Worm (Caenorhabditis elegans) whole organism, L4 larva: ENCODE measurements around the gene stau-1.

Experiments used
- D1046.2 ChIP-seq: fragments of 200-800 bp; sonication (Bioruptor generic); IDR thresholded peaks from 2 replicates; pipeline ENCODE4 v1.3.6; 2022; ENCODE audit warnings: missing genetic modification characterization, missing compliant biosample characterization
- F10B5.3 ChIP-seq: sonication (generic microtip); optimal IDR thresholded peaks from 2 replicates; lab custom pipeline; 2016; ENCODE audit warnings: mild to moderate bottlenecking, missing genetic modification characterization, missing compliant biosample characterization
- F26F4.8 ChIP-seq: fragments of 200-800 bp; sonication (Bioruptor generic); conservative IDR thresholded peaks from 2 replicates; pipeline ENCODE4 v1.3.6; 2022; ENCODE audit warnings: missing genetic modification characterization, missing compliant biosample characterization
- R02D3.7 ChIP-seq: fragments of 150-350 bp; sonication (generic microtip); optimal IDR thresholded peaks from 3 replicates; lab custom pipeline; 2014; ENCODE audit warnings: missing biosample characterization, missing genetic modification characterization
- Y105C5A.15 ChIP-seq: fragments of 200-800 bp; sonication (Bioruptor generic); IDR thresholded peaks from 2 replicates; pipeline ENCODE4 v1.3.6; 2022; ENCODE audit warnings: missing genetic modification characterization, missing compliant biosample characterization
- ZK337.2 ChIP-seq: fragments of 200-800 bp; sonication (Bioruptor generic); IDR thresholded peaks from 2 replicates; pipeline ENCODE4 v1.3.6; 2022; ENCODE audit warnings: missing genetic modification reagents, missing genetic modification characterization, missing compliant biosample characterization
- ZK546.5 ChIP-seq, 2 experiments: sonication (generic microtip); optimal IDR thresholded peaks; 2 replicates each; lab custom pipeline; 2017; ENCODE audit warnings: missing biosample characterization in 2 of 2, missing genetic modification characterization in 2 of 2
- aha-1 ChIP-seq: fragments of 150-350 bp; peaks from one replicate; lab custom pipeline; 2014; ENCODE audit warnings: missing biosample characterization, missing genetic modification characterization
- ama-1 ChIP-seq: fragments of 150-350 bp; optimal IDR thresholded peaks from 2 replicates; lab custom pipeline; 2014; ENCODE audit warnings: inconsistent platforms, mixed read lengths
- ceh-28 ChIP-seq: fragments of 150-350 bp; optimal IDR thresholded peaks from 2 replicates; lab custom pipeline; 2014; ENCODE audit warnings: missing biosample characterization, missing genetic modification reagents, missing genetic modification characterization
- ceh-62 ChIP-seq: sonication (generic microtip); optimal IDR thresholded peaks from 2 replicates; lab custom pipeline; 2017; ENCODE audit warnings: missing biosample characterization, missing genetic modification characterization
- ceh-82 ChIP-seq: sonication (generic microtip); optimal IDR thresholded peaks from 2 replicates; lab custom pipeline; 2017; ENCODE audit warnings: missing biosample characterization, missing genetic modification characterization
- ces-1 ChIP-seq: fragments of 150-350 bp; sonication (generic microtip); optimal IDR thresholded peaks from 4 replicates; lab custom pipeline; 2014; ENCODE audit warnings: missing biosample characterization, missing genetic modification reagents, missing genetic modification characterization
- daf-16 ChIP-seq, 3 experiments: sonication (generic microtip); optimal IDR thresholded peaks; 2 replicates each; lab custom pipeline; 2016 to 2017; ENCODE audit warnings: missing genetic modification characterization in 3 of 3, missing genetic modification reagents in 3 of 3, mild to moderate bottlenecking in 2 of 3, missing compliant biosample characterization in 2 of 3, missing biosample characterization in 1 of 3, moderate library complexity in 1 of 3
- daf-8 ChIP-seq: fragments of 200-800 bp; sonication (Bioruptor generic); IDR thresholded peaks from 2 replicates; pipeline ENCODE4 v1.3.6; 2022; ENCODE audit warnings: missing genetic modification characterization, missing compliant biosample characterization
- dmd-9 ChIP-seq: fragments of 200-800 bp; sonication (Bioruptor generic); IDR thresholded peaks from 2 replicates; pipeline ENCODE4 v1.3.6; 2022; ENCODE audit warnings: missing genetic modification reagents, missing genetic modification characterization, missing compliant biosample characterization
- dve-1 ChIP-seq: sonication (generic microtip); optimal IDR thresholded peaks from 2 replicates; lab custom pipeline; 2017; ENCODE audit warnings: antibody characterized with exemption, mild to moderate bottlenecking, missing genetic modification characterization, missing compliant biosample characterization; ENCODE audit not compliant: insufficient read depth
- fos-1 ChIP-seq: fragments of 150-350 bp; optimal IDR thresholded peaks from 2 replicates; lab custom pipeline; 2014; ENCODE audit warnings: missing biosample characterization, missing genetic modification characterization
- hif-1 ChIP-seq, 2 experiments: sonication (generic microtip); optimal IDR thresholded peaks; 2 replicates each; lab custom pipeline; 2016 to 2017; ENCODE audit warnings: missing compliant biosample characterization in 2 of 2, missing genetic modification characterization in 2 of 2, missing genetic modification reagents in 2 of 2, missing genotype in 2 of 2, mild to moderate bottlenecking in 1 of 2
- hmg-1.1 ChIP-seq: fragments of 200-800 bp; sonication (Bioruptor generic); IDR thresholded peaks from 2 replicates; pipeline ENCODE4 v1.3.6; 2022; ENCODE audit warnings: missing genetic modification reagents, missing genetic modification characterization, missing compliant biosample characterization
- lim-7 ChIP-seq: fragments of 200-800 bp; sonication (Bioruptor generic); IDR thresholded peaks from 2 replicates; pipeline ENCODE4 v1.3.6; 2022; ENCODE audit warnings: missing genetic modification characterization, missing compliant biosample characterization
- lin-1 ChIP-seq: fragments of 200-800 bp; sonication (Bioruptor generic); IDR thresholded peaks from 2 replicates; pipeline ENCODE4 v1.3.6; 2022; ENCODE audit warnings: missing genetic modification reagents, missing genetic modification characterization, missing compliant biosample characterization
- lin-15B ChIP-seq: fragments of 150-350 bp; sonication (generic microtip); optimal IDR thresholded peaks from 3 replicates; lab custom pipeline; 2014; ENCODE audit warnings: missing biosample characterization, missing genetic modification characterization
- lin-29 ChIP-seq: fragments of 200-800 bp; sonication (Bioruptor generic); IDR thresholded peaks from 2 replicates; pipeline ENCODE4 v1.3.6; 2022; ENCODE audit warnings: missing genetic modification reagents, missing genetic modification characterization, missing compliant biosample characterization
- lin-38 ChIP-seq: fragments of 200-800 bp; sonication (Bioruptor generic); IDR thresholded peaks from 2 replicates; pipeline ENCODE4 v1.3.6; 2022; ENCODE audit warnings: missing genetic modification reagents, missing genetic modification characterization, missing compliant biosample characterization
- lin-39 ChIP-seq: fragments of 150-350 bp; optimal IDR thresholded peaks from 2 replicates; lab custom pipeline; 2014; ENCODE audit warnings: missing biosample characterization, missing genetic modification reagents, missing genetic modification characterization
- lir-3 ChIP-seq: sonication (generic microtip); optimal IDR thresholded peaks from 2 replicates; lab custom pipeline; 2016; ENCODE audit warnings: mild to moderate bottlenecking, missing genetic modification characterization, missing compliant biosample characterization
- mep-1 ChIP-seq: fragments of 150-350 bp; sonication (generic microtip); optimal IDR thresholded peaks from 3 replicates; lab custom pipeline; 2014; ENCODE audit warnings: missing biosample characterization, missing genetic modification characterization
- mes-2 ChIP-seq: sonication (generic microtip); optimal IDR thresholded peaks from 2 replicates; lab custom pipeline; 2016; ENCODE audit warnings: missing genotype, mild to moderate bottlenecking, missing genetic modification characterization, missing compliant biosample characterization; ENCODE audit not compliant: poor library complexity, severe bottlenecking
- mxl-2 ChIP-seq: fragments of 200-800 bp; sonication (Bioruptor generic); conservative IDR thresholded peaks from 2 replicates; pipeline ENCODE4 v1.3.6; 2022; ENCODE audit warnings: missing genetic modification reagents, missing genetic modification characterization, missing compliant biosample characterization
- nhr-111 ChIP-seq: fragments of 200-800 bp; sonication (Bioruptor generic); optimal IDR thresholded peaks from 2 replicates; lab custom pipeline; 2018; ENCODE audit warnings: mild to moderate bottlenecking, missing genetic modification characterization, missing compliant biosample characterization
- nhr-237 ChIP-seq: sonication (generic microtip); optimal IDR thresholded peaks from 2 replicates; lab custom pipeline; 2017; ENCODE audit warnings: missing biosample characterization, missing genetic modification characterization
- nhr-25 ChIP-seq: sonication (generic microtip); optimal IDR thresholded peaks from 2 replicates; lab custom pipeline; 2017; ENCODE audit warnings: missing genetic modification characterization, mild to moderate bottlenecking, missing compliant biosample characterization, antibody characterized with exemption, moderate library complexity, borderline replicate concordance; ENCODE audit not compliant: insufficient read depth
- nhr-41 ChIP-seq: fragments of 200-800 bp; sonication (Bioruptor generic); IDR thresholded peaks from 2 replicates; pipeline ENCODE4 v1.3.6; 2022; ENCODE audit warnings: missing genetic modification reagents, missing genetic modification characterization, missing compliant biosample characterization
- nhr-76 ChIP-seq: fragments of 150-350 bp; optimal IDR thresholded peaks from 2 replicates; lab custom pipeline; 2014; ENCODE audit warnings: missing biosample characterization, missing genetic modification characterization
- nhr-77 ChIP-seq: fragments of 150-350 bp; optimal IDR thresholded peaks from 2 replicates; lab custom pipeline; 2014; ENCODE audit warnings: missing biosample characterization, missing genetic modification characterization
- pqm-1 ChIP-seq: sonication (generic microtip); optimal IDR thresholded peaks from 2 replicates; lab custom pipeline; 2017; ENCODE audit warnings: missing biosample characterization, missing genetic modification characterization
- rbr-2 ChIP-seq: sonication (generic microtip); optimal IDR thresholded peaks from 2 replicates; lab custom pipeline; 2016; ENCODE audit warnings: missing genotype, missing genetic modification characterization, missing compliant biosample characterization
- saeg-2 ChIP-seq: fragments of 200-800 bp; sonication (Bioruptor generic); IDR thresholded peaks from 2 replicates; pipeline ENCODE4 v1.3.6; 2022; ENCODE audit warnings: missing genetic modification reagents, missing genetic modification characterization, missing compliant biosample characterization
- sdz-12 ChIP-seq: fragments of 200-800 bp; sonication (Bioruptor generic); optimal IDR thresholded peaks from 2 replicates; lab custom pipeline; 2018; ENCODE audit warnings: mild to moderate bottlenecking, missing genetic modification characterization, missing compliant biosample characterization
- set-16 ChIP-seq: fragments of 200-800 bp; sonication (Bioruptor generic); IDR thresholded peaks from 2 replicates; pipeline ENCODE4 v1.3.6; 2022; ENCODE audit warnings: missing genetic modification reagents, missing genetic modification characterization, missing compliant biosample characterization
- snpc-1.2 ChIP-seq: fragments of 200-800 bp; sonication (Bioruptor generic); IDR thresholded peaks from 2 replicates; pipeline ENCODE4 v1.3.6; 2022; ENCODE audit warnings: missing genetic modification reagents, missing genetic modification characterization, missing compliant biosample characterization
- spr-1 ChIP-seq: sonication (generic microtip); optimal IDR thresholded peaks from 2 replicates; lab custom pipeline; 2016; ENCODE audit warnings: mild to moderate bottlenecking, missing genetic modification characterization, missing compliant biosample characterization
- spr-3 ChIP-seq: fragments of 200-800 bp; sonication (Bioruptor generic); optimal IDR thresholded peaks from 2 replicates; lab custom pipeline; 2018; ENCODE audit warnings: mild to moderate bottlenecking, missing genetic modification characterization, missing compliant biosample characterization
- tag-97 ChIP-seq: fragments of 200-800 bp; sonication (Bioruptor generic); IDR thresholded peaks from 2 replicates; pipeline ENCODE4 v1.3.6; 2022; ENCODE audit warnings: missing genetic modification characterization, missing compliant biosample characterization
- tra-1 ChIP-seq: fragments of 200-800 bp; sonication (Bioruptor generic); IDR thresholded peaks from 2 replicates; pipeline ENCODE4 v1.3.6; 2022; ENCODE audit warnings: missing genetic modification reagents, missing genetic modification characterization, missing compliant biosample characterization
- unc-130 ChIP-seq: sonication (generic microtip); optimal IDR thresholded peaks from 2 replicates; lab custom pipeline; 2016; ENCODE audit warnings: missing genetic modification reagents, missing genetic modification characterization, missing compliant biosample characterization
- unc-62 ChIP-seq, 3 experiments: fragments of 150-350 bp in 1 of 3; sonication (generic microtip); optimal IDR thresholded peaks in 2 of 3; peaks in 1 of 3; 1 replicate in 1 of 3; 2 replicates in 2 of 3; lab custom pipeline; 2014 to 2017; ENCODE audit warnings: missing biosample characterization in 3 of 3, missing genetic modification characterization in 3 of 3, missing genetic modification reagents in 3 of 3, missing genotype in 1 of 3
- vab-7 ChIP-seq: fragments of 200-800 bp; sonication (Bioruptor generic); IDR thresholded peaks from 2 replicates; pipeline ENCODE4 v1.3.6; 2022; ENCODE audit warnings: missing genetic modification reagents, missing genetic modification characterization, missing compliant biosample characterization
- zag-1 ChIP-seq: fragments of 150-350 bp; optimal IDR thresholded peaks from 2 replicates; lab custom pipeline; 2014; ENCODE audit warnings: missing biosample characterization, missing genetic modification characterization
- zfp-2 ChIP-seq: sonication (generic microtip); optimal IDR thresholded peaks from 2 replicates; lab custom pipeline; 2016; ENCODE audit warnings: mild to moderate bottlenecking, missing genetic modification characterization, missing compliant biosample characterization
- ztf-7 ChIP-seq: fragments of 150-350 bp; optimal IDR thresholded peaks from 2 replicates; lab custom pipeline; 2014; ENCODE audit warnings: missing biosample characterization, missing genetic modification characterization

stau-1 gene

ce11 chrX:1018586-1018985 is 16.5 kb downstream of the stau-1 start:
- TF ChIP-seq lin-1 (GFP tag; lab: Robert Waterston, UW) (no peak), dve-1 (no peak), F10B5.3 (tag; lab: Kevin White, UChicago) (no peak), tag-97 (GFP tag; lab: Robert Waterston, UW) (no peak), unc-62 (GFP tag; optimal IDR thresholded peaks at IDR 0.05 in 1 of 2; lab: Kevin White, UChicago) (no peak), unc-62 (tag; optimal IDR thresholded peaks at IDR 0.05; lab: Kevin White, UChicago) (no peak), lim-7 (GFP tag; lab: Robert Waterston, UW) (no peak), Y105C5A.15 (GFP tag; lab: Robert Waterston, UW) (no peak), daf-8 (no peak), saeg-2 (no peak), nhr-76 (tag; lab: Kevin White, UChicago) (no peak), mep-1 (peak; percentile 44), ceh-62 (tag; lab: Kevin White, UChicago) (no peak), fos-1 (tag; lab: Kevin White, UChicago) (no peak), lin-39 (tag; lab: Kevin White, UChicago) (no peak), R02D3.7 (no peak), nhr-237 (tag; lab: Kevin White, UChicago) (no peak), ZK546.5 (tag; optimal IDR thresholded peaks at IDR 0.05; lab: Kevin White, UChicago) (no peak), nhr-41 (GFP tag; lab: Robert Waterston, UW) (no peak), lin-15B (tag; lab: Kevin White, UChicago) (no peak), hif-1 (tag; optimal IDR thresholded peaks at IDR 0.05; lab: Kevin White, UChicago) (no peak), vab-7 (no peak), ZK337.2 (GFP tag; lab: Robert Waterston, UW) (no peak), set-16 (GFP tag; lab: Robert Waterston, UW) (peak; percentile 54; the same call in 1 of the 2 replicates), pqm-1 (tag; lab: Kevin White, UChicago) (no peak), rbr-2 (tag; lab: Kevin White, UChicago) (peak; percentile 51), spr-1 (tag; lab: Kevin White, UChicago) (no peak), mxl-2 (no peak), tra-1 (GFP tag; lab: Robert Waterston, UW) (no peak), lin-38 (no peak), daf-16 (GFP tag; optimal IDR thresholded peaks at IDR 0.05; lab: Kevin White, UChicago) (no peak), daf-16 (tag; optimal IDR thresholded peaks at IDR 0.05; lab: Kevin White, UChicago) (no peak), lir-3 (tag; lab: Kevin White, UChicago) (no peak), ama-1 (lab: Kevin White, UChicago) (no peak), nhr-111 (no peak), mes-2 (tag; lab: Kevin White, UChicago) (no peak), ceh-28 (tag; lab: Kevin White, UChicago) (no peak), ces-1 (GFP tag; lab: Kevin White, UChicago) (peak; percentile 61), spr-3 (GFP tag; lab: Kevin White, UChicago) (no peak), nhr-77 (tag; lab: Kevin White, UChicago) (no peak), F26F4.8 (GFP tag; lab: Robert Waterston, UW) (no peak), ceh-82 (tag; lab: Kevin White, UChicago) (no peak), lin-29 (GFP tag; lab: Robert Waterston, UW) (no peak), dmd-9 (GFP tag; lab: Robert Waterston, UW) (no peak), hmg-1.1 (GFP tag; lab: Robert Waterston, UW) (no peak), sdz-12 (no peak), unc-130 (no peak), ztf-7 (tag; lab: Kevin White, UChicago) (no peak), D1046.2 (GFP tag; lab: Robert Waterston, UW) (no peak), aha-1 (tag; lab: Kevin White, UChicago) (peak; percentile 75), zfp-2 (tag; lab: Kevin White, UChicago) (no peak), snpc-1.2 (GFP tag; lab: Robert Waterston, UW) (no peak), zag-1 (tag; lab: Kevin White, UChicago) (no peak), nhr-25 (tag; lab: Kevin White, UChicago) (no peak)
